Fruit fly (Drosophila melanogaster) S2 (cell line): ENCODE data around the gene CG1628.

Experiments
- CG8478 ChIP-seq: fragments of >200 bp; optimal IDR thresholded peaks from 2 replicates; lab custom pipeline; 2018
- CTCF ChIP-seq, 2 experiments: fragments of >200 bp; optimal IDR thresholded peaks; 2 replicates each; lab custom pipeline; 2018

DNA sequence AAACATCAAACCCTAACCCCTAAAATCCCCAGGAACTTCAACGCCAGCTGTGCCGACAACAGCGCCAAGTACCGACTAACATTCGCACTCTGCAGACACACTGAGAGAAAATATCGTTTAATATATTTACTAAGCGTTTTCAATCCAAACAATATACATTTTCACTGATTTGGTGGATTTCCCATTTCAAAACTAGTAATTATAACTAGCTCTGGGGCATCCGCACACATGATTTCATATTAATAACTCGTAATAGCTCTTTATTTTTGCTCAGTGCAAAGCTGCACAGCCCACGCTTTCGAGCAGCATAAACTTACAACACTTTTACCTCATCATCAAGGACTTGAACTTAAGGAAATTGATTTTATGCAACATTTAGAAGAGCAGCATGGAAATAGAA lies 38.4 kb downstream of the CG1628 start:
- TF ChIP-seq CG8478 (lab: Kevin White, UChicago) (no peak), CTCF (optimal IDR thresholded peaks at IDR 0.05; lab: Kevin White, UChicago) (no peak)
